Worm (Caenorhabditis elegans): ENCODE results near the gene F18E9.8.

DNA sequence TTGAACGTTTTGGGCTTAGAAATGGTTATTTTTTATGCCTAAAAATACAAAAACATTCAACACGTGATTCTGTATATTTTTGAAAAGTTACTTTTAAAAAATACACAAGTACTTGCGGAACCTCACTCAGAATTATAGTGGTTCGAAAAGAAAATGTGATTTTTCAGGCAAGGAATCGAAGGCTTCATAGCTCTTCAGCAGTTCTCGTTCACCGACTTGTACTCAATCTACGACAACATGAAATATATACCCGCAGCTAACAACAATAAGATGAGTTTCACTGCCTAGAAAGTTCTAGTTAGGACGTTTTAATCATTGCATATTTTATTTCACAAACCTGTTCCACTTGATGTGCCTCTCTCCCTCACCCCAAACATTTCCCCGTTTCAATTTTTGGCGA lies 18.8 kb downstream of the F18E9.8 start:
- TF ChIP-seq unc-39 (tag; optimal IDR thresholded peaks at IDR 0.05) (no peak), mep-1 (tag; optimal IDR thresholded peaks at IDR 0.05) (no peak), lsy-2 (tag; optimal IDR thresholded peaks at IDR 0.05) (no peak), blmp-1 (tag; optimal IDR thresholded peaks at IDR 0.05) (no peak), mab-5 (tag; optimal IDR thresholded peaks at IDR 0.05) (no peak), unc-62 (GFP tag; optimal IDR thresholded peaks at IDR 0.05) (no peak), pha-4 (tag; optimal IDR thresholded peaks at IDR 0.05) (no peak), lin-13 (tag; optimal IDR thresholded peaks at IDR 0.05) (no peak), snpc-4 (tag; optimal IDR thresholded peaks at IDR 0.05) (no peak), nhr-76 (tag; optimal IDR thresholded peaks at IDR 0.05) (no peak)

Data from whole organism, mixed stage, embryonic.